Worm (Caenorhabditis elegans) whole organism, L3 larva: ENCODE results near the gene C33B4.4.
A peak's percentile ranks its signal among the peaks of the same experiment; 100 is the strongest.

Experiments used
- R02D3.7 ChIP-seq: fragments of 150-350 bp; optimal IDR thresholded peaks from 2 replicates; lab custom pipeline; 2014; ENCODE audit warnings: missing biosample characterization, missing genetic modification characterization
- ama-1 ChIP-seq: fragments of 150-350 bp; optimal IDR thresholded peaks from 2 replicates; lab custom pipeline; 2018
- ceh-16 ChIP-seq: sonication (generic microtip); optimal IDR thresholded peaks from 2 replicates; lab custom pipeline; 2017; ENCODE audit warnings: missing biosample characterization, missing genetic modification characterization
- ceh-82 ChIP-seq: fragments of 150-350 bp; optimal IDR thresholded peaks from 2 replicates; lab custom pipeline; 2014; ENCODE audit warnings: missing biosample characterization, missing genetic modification characterization
- ceh-9 ChIP-seq: sonication (generic microtip); optimal IDR thresholded peaks from 2 replicates; lab custom pipeline; 2018; ENCODE audit warnings: missing biosample characterization, missing genetic modification characterization
- daf-12 ChIP-seq: fragments of 150-350 bp; optimal IDR thresholded peaks from 2 replicates; lab custom pipeline; 2014; ENCODE audit warnings: missing biosample characterization, missing genetic modification reagents, missing genetic modification characterization
- egl-27 ChIP-seq: sonication (generic microtip); optimal IDR thresholded peaks from 4 replicates; lab custom pipeline; 2017; ENCODE audit warnings: missing biosample characterization, missing genetic modification reagents, missing genetic modification characterization
- egl-5 ChIP-seq: fragments of 150-350 bp; optimal IDR thresholded peaks from 2 replicates; lab custom pipeline; 2017; ENCODE audit warnings: missing biosample characterization, missing genetic modification reagents, missing genetic modification characterization, inconsistent platforms
- elt-2 ChIP-seq: sonication (generic microtip); optimal IDR thresholded peaks from 2 replicates; lab custom pipeline; 2016; ENCODE audit warnings: missing genetic modification reagents, mild to moderate bottlenecking, missing genetic modification characterization, missing compliant biosample characterization
- elt-3 ChIP-seq, 3 experiments: fragments of 150-350 bp in 1 of 3; sonication (generic microtip) in 2 of 3; optimal IDR thresholded peaks; 2 replicates in 2 of 3; 4 replicates in 1 of 3; lab custom pipeline; 2014 to 2017; ENCODE audit warnings: missing biosample characterization in 3 of 3, missing genetic modification characterization in 3 of 3
- fkh-2 ChIP-seq: fragments of 150-350 bp; optimal IDR thresholded peaks from 2 replicates; lab custom pipeline; 2014; ENCODE audit warnings: missing biosample characterization, missing genetic modification reagents, missing genetic modification characterization
- fos-1 ChIP-seq: fragments of 150-350 bp; optimal IDR thresholded peaks from 2 replicates; lab custom pipeline; 2014; ENCODE audit warnings: missing biosample characterization, missing genetic modification characterization
- jun-1 ChIP-seq: fragments of 150-350 bp; optimal IDR thresholded peaks from 2 replicates; lab custom pipeline; 2014; ENCODE audit warnings: missing biosample characterization, missing genetic modification reagents, missing genetic modification characterization
- lin-15B ChIP-seq: fragments of 150-350 bp; optimal IDR thresholded peaks from 2 replicates; lab custom pipeline; 2014; ENCODE audit warnings: missing biosample characterization, missing genetic modification characterization
- lin-39 ChIP-seq: fragments of 150-350 bp; optimal IDR thresholded peaks from 2 replicates; lab custom pipeline; 2018; ENCODE audit warnings: missing biosample characterization, missing genetic modification reagents, missing genetic modification characterization
- lsy-12 ChIP-seq: sonication (generic microtip); optimal IDR thresholded peaks from 2 replicates; lab custom pipeline; 2016; ENCODE audit warnings: mild to moderate bottlenecking, missing genetic modification characterization, missing compliant biosample characterization
- nhr-11 ChIP-seq: fragments of 150-350 bp; optimal IDR thresholded peaks from 2 replicates; lab custom pipeline; 2014; ENCODE audit warnings: missing biosample characterization, missing genetic modification characterization
- nhr-12 ChIP-seq: fragments of 150-350 bp; optimal IDR thresholded peaks from 2 replicates; lab custom pipeline; 2014; ENCODE audit warnings: missing biosample characterization, missing genetic modification characterization
- nhr-237 ChIP-seq: fragments of 150-350 bp; optimal IDR thresholded peaks from 2 replicates; lab custom pipeline; 2014; ENCODE audit warnings: missing biosample characterization, missing genetic modification characterization
- nhr-25 ChIP-seq: sonication (generic microtip); optimal IDR thresholded peaks from 2 replicates; lab custom pipeline; 2017; ENCODE audit warnings: missing biosample characterization, missing genetic modification characterization
- nhr-28 ChIP-seq: fragments of 150-350 bp; optimal IDR thresholded peaks from 2 replicates; lab custom pipeline; 2014; ENCODE audit warnings: missing biosample characterization, missing genetic modification characterization
- nhr-43 ChIP-seq: sonication (generic microtip); optimal IDR thresholded peaks from 2 replicates; lab custom pipeline; 2016; ENCODE audit warnings: mild to moderate bottlenecking, missing genetic modification characterization, missing compliant biosample characterization; ENCODE audit not compliant: poor library complexity, severe bottlenecking
- nhr-67 ChIP-seq: fragments of 150-350 bp; optimal IDR thresholded peaks from 2 replicates; lab custom pipeline; 2014; ENCODE audit warnings: missing biosample characterization, missing genetic modification characterization
- nhr-77 ChIP-seq: fragments of 150-350 bp; optimal IDR thresholded peaks from 2 replicates; lab custom pipeline; 2014; ENCODE audit warnings: missing biosample characterization, missing genetic modification characterization
- pha-4 ChIP-seq: fragments of 150-350 bp; optimal IDR thresholded peaks from 2 replicates; lab custom pipeline; 2014; ENCODE audit warnings: missing biosample characterization, missing genetic modification reagents, missing genetic modification characterization
- pqm-1 ChIP-seq: fragments of 150-350 bp; optimal IDR thresholded peaks from 2 replicates; lab custom pipeline; 2017; ENCODE audit warnings: missing biosample characterization, missing genetic modification characterization, inconsistent platforms
- sea-2 ChIP-seq: fragments of 150-350 bp; sonication (generic microtip); optimal IDR thresholded peaks from 4 replicates; lab custom pipeline; 2014; ENCODE audit warnings: missing biosample characterization, missing genetic modification reagents, missing genetic modification characterization
- skn-1 ChIP-seq: fragments of 150-350 bp; optimal IDR thresholded peaks from 2 replicates; lab custom pipeline; 2014; ENCODE audit warnings: missing biosample characterization, missing genetic modification characterization
- snpc-4 ChIP-seq: fragments of 150-350 bp; optimal IDR thresholded peaks from 2 replicates; lab custom pipeline; 2014; ENCODE audit warnings: missing biosample characterization, missing genetic modification characterization
- zag-1 ChIP-seq: fragments of 150-350 bp; optimal IDR thresholded peaks from 2 replicates; lab custom pipeline; 2014; ENCODE audit warnings: missing biosample characterization, missing genetic modification characterization
- ztf-4 ChIP-seq: fragments of 150-350 bp; optimal IDR thresholded peaks from 2 replicates; lab custom pipeline; 2014; ENCODE audit warnings: missing biosample characterization, missing genetic modification characterization

The C33B4.4 gene

DNA sequence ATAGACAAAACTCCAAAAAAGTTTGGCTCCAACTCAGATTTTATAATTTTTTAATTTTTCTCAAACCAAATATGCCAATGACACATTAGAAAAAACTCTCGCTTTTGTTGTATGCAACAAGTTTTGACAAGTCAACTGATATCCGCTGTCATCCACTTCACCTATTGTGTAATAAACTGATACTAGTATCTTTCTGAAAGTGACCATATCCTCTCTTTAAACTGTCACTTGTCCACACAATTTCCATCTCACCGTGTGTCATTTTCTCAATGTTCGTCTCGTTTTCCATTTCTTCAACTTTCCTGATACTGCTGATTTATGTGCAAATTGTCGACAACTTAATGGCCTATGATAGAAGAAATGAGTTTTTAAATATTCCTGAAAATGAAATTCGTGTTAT is at the start of gene C33B4.4, which contains the start of gene C33B4.5:
Gene C33B4.4, minus strand, starts transcription at position 385 of the 400 bp plus-strand sequence.
Gene C33B4.5, plus strand, starts transcription at position 270 of the 400 bp plus-strand sequence.
- TF ChIP-seq nhr-67 (tag; lab: Kevin White, UChicago): no peak
- TF ChIP-seq ztf-4 (tag; lab: Kevin White, UChicago): no peak
- TF ChIP-seq ama-1 (lab: Kevin White, UChicago): no peak
- TF ChIP-seq zag-1 (tag; lab: Kevin White, UChicago): no peak
- TF ChIP-seq, all 47 proteins: peak for 0

DNA sequence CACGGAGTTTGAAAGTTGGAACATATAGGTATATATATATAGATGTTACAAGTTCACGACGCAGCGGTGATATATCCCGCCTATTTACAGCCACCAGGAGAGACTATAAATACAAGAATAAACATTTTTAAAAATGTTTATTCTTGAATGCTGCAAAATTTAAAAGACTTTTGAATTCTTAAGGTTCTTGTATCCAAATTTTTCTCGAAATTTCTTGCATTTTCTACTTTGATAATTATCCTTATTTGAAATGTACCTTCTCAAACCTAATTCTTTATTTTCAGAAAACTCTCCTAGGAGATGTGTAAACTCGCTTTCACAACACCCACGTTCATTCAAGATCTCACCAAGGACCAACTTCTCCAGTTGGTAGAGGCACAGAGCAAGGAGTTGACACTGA is 48.3 kb upstream of the C33B4.4 start, which contains the start of gene C05D12.4:
Gene C05D12.4, plus strand, starts transcription at position 301 of the 400 bp plus-strand sequence.
- TF ChIP-seq ceh-16 (tag; lab: Kevin White, UChicago): no peak
- no peak for TF ChIP-seq elt-2 (tag; lab: Kevin White, UChicago)
- no peak for TF ChIP-seq jun-1 (tag; lab: Kevin White, UChicago)
- no peak for TF ChIP-seq R02D3.7
- TF ChIP-seq egl-27 (tag; lab: Kevin White, UChicago): no peak
- no peak for TF ChIP-seq fos-1 (tag; lab: Kevin White, UChicago)
- TF ChIP-seq fkh-2 (tag; lab: Kevin White, UChicago): no peak
- TF ChIP-seq lin-39 (tag; lab: Kevin White, UChicago): no peak
- no peak for TF ChIP-seq nhr-43 (tag; lab: Kevin White, UChicago)
- TF ChIP-seq snpc-4 (tag; lab: Kevin White, UChicago): no peak

DNA sequence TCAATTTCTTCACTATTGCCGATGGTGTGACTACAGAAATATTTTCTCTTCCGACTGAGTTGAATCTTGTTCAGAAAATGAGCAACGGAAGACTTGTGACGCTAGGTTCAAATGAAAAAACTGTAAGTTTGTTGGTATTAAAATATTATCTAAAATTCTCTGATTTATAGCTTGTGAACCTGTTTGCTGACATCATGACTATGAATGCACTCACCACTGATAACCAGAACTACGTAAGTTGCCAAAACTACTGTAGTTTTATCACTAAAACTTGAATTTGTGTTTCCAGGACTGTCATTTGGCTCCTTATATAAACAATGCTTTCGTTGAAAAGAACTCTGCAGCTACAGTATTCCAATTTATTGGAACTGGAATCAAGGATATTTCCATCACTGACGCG is 45.4 kb upstream of the C33B4.4 start:
- TF ChIP-seq pqm-1 (tag; lab: Kevin White, UChicago) (peak; percentile 33), nhr-28 (tag; lab: Kevin White, UChicago) (no peak), nhr-11 (tag; lab: Kevin White, UChicago) (no peak), nhr-12 (tag; lab: Kevin White, UChicago) (no peak), elt-2 (tag; lab: Kevin White, UChicago) (peak; percentile 53)

DNA sequence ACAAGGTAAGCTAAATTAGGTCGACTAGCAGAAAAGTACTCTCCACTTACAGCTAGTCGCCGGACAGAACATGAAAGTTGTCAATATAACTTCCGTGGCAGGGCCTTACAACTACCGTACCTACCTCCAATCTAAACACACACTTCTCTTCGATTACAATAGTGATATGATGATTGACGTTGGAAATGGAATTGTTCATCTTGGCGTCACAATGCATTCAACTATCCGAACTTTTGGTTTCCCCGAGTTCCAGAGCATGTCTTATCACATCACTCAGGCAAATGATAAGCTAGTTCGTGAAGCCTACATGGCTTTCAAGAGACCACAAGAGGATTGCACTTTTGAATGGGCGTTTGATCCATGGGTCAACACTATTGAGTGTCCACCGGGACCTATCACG is 44.1 kb upstream of the C33B4.4 start:
- peak; percentile 1 for TF ChIP-seq pqm-1 (tag; lab: Kevin White, UChicago)
- peak; percentile 56 for TF ChIP-seq elt-2 (tag; lab: Kevin White, UChicago)
- no peak for TF ChIP-seq egl-27 (tag; lab: Kevin White, UChicago)

DNA sequence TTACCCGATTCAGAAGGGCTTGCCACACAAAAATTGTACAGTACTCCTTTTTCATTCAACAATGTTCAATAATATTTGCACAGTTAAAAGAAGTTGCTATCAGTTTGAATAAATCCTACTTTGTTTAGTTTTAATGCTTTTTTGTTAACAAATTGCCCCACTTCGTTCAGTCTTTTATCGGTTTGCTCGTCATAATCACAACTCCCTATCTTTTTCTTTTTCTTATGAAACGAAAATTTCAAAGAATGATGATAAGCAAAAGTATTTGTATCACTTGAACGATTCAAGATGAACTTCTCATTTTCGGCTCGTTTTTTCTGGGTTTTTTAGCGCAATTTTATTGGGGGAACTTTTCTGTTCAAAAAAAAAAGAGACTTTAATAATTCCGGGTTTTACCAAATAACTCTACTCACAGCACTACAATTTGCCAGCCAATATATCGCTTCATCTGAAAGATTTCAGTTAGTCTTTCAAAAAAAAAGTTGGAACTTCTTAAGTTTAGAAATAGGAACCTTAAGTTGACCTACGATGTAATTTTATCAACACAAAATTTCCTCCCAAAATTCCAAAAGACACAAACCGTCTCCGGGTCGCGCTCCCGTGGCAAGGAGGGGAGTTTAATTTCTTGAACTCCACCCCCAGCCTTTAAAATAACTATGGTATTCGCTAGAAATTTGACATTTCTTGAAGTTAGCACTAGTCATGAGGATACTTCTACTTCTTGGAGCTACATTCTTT is 41.5 kb upstream of the C33B4.4 start, which contains the start of gene C05D12.3:
Gene C05D12.3, plus strand, starts transcription at position 688 of the 738 bp plus-strand sequence.
- no peak for TF ChIP-seq ceh-82 (tag; lab: Kevin White, UChicago)
- peak; percentile 79 for TF ChIP-seq elt-2 (tag; lab: Kevin White, UChicago)
- TF ChIP-seq nhr-43 (tag; lab: Kevin White, UChicago): no peak
- TF ChIP-seq pha-4: peak; percentile 24
- TF ChIP-seq nhr-77 (tag; lab: Kevin White, UChicago): no peak
- TF ChIP-seq ceh-9 (tag; lab: Kevin White, UChicago): no peak
- peak; percentile 45 for TF ChIP-seq pqm-1 (tag; lab: Kevin White, UChicago)
- no peak for TF ChIP-seq lin-15B (tag; lab: Kevin White, UChicago)
- no peak for TF ChIP-seq nhr-25 (tag; lab: Kevin White, UChicago)
- TF ChIP-seq elt-3 (tag; optimal IDR thresholded peaks at IDR 0.05; lab: Kevin White, UChicago): no peak
- TF ChIP-seq skn-1 (tag; lab: Kevin White, UChicago): no peak

DNA sequence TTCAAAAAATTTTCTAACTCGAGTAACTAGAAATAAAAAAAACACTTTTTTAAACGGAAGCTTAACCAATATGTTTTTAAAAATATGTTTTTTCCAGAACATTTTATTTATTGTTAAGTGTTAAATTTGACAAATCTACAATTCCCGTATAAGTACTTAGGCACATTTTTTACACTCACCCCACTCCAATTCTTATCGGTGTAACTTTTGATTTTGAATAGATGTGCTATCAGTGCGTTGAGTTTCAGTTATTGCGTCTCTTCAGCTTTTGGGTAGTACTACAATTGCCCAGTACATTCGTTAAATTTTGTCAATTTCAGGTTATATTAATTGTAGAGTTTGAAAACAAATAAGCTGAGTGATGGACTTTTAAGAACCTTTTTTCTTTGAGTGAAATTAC is 40.8 kb upstream of the C33B4.4 start:
- TF ChIP-seq sea-2 (GFP tag; lab: Kevin White, UChicago): no peak
- no peak for TF ChIP-seq nhr-237 (tag; lab: Kevin White, UChicago)
- no peak for TF ChIP-seq nhr-11 (tag; lab: Kevin White, UChicago)
- TF ChIP-seq ceh-9 (tag; lab: Kevin White, UChicago): no peak
- peak; percentile 51 for TF ChIP-seq pqm-1 (tag; lab: Kevin White, UChicago)
- peak; percentile 32 for TF ChIP-seq elt-2 (tag; lab: Kevin White, UChicago)
- no peak for TF ChIP-seq fos-1 (tag; lab: Kevin White, UChicago)
- TF ChIP-seq nhr-28 (tag; lab: Kevin White, UChicago): no peak
- no peak for TF ChIP-seq snpc-4 (tag; lab: Kevin White, UChicago)
- no peak for TF ChIP-seq daf-12 (tag; lab: Kevin White, UChicago)
- TF ChIP-seq egl-27 (tag; lab: Kevin White, UChicago): no peak
- no peak for TF ChIP-seq egl-5
- no peak for TF ChIP-seq nhr-12 (tag; lab: Kevin White, UChicago)
- TF ChIP-seq lsy-12: no peak
